Worm (Caenorhabditis elegans): Measurements from ENCODE around the gene Y45F10D.14.

DNA sequence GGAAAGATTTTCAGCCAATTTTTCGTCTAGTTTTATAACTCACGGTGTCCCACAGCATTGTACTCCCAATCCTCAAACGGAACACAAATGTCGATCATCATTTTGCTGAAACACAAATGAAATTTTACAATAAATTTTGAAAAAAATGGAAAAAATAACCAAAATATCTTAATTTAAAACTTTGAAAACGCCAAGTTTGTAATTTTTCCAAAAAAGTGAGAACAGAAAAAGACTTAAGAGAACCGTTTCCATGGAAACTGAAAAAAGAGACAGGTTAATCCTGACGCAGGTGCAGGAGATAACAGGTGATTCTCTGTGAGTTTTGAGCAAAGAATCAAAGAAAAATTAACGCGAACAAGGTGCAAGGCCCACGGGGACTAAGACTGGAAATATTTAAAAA, 13.2 kb upstream of the Y45F10D.14 start, which contains the start of gene Y45F10D.15:
- TF ChIP-seq unc-130 (tag; optimal IDR thresholded peaks at IDR 0.05) (no peak), ets-5 (GFP tag; IDR thresholded peaks at IDR 0.05) (no peak), lin-13 (GFP tag; optimal IDR thresholded peaks at IDR 0.05) (no peak), ztf-11 (tag; optimal IDR thresholded peaks at IDR 0.05) (no peak), ceh-82 (tag; optimal IDR thresholded peaks at IDR 0.05) (no peak), pax-3 (tag; optimal IDR thresholded peaks at IDR 0.05) (no peak), egl-27 (tag; optimal IDR thresholded peaks at IDR 0.05) (no peak), mep-1 (tag; optimal IDR thresholded peaks at IDR 0.05) (no peak), rnt-1 (tag; optimal IDR thresholded peaks at IDR 0.05) (no peak), nhr-76 (tag; optimal IDR thresholded peaks at IDR 0.05) (no peak)
